Fruit fly (Drosophila melanogaster) whole organism, prepupa: ENCODE data around the gene ApepP.

Experiments used
- Blimp-1 ChIP-seq: fragments of 200-800 bp; sonication (Bioruptor generic); optimal IDR thresholded peaks from 3 replicates; lab custom pipeline; 2017; ENCODE audit warnings: missing biosample characterization, missing genetic modification characterization, mild to moderate bottlenecking, moderate library complexity, missing genetic modification reagents
- CG11762 ChIP-seq: fragments of 200-800 bp; sonication (Bioruptor generic); optimal IDR thresholded peaks from 3 replicates; lab custom pipeline; 2016; ENCODE audit warnings: missing biosample characterization, missing genetic modification characterization; ENCODE audit not compliant: insufficient read depth
- CG15336 ChIP-seq: fragments of 200-800 bp; sonication (Bioruptor generic); IDR thresholded peaks from 2 replicates; pipeline ENCODE4 v1.3.6; 2022; ENCODE audit warnings: missing biosample characterization, missing genetic modification characterization
- CG16779 ChIP-seq: fragments of 200-800 bp; sonication (Bioruptor generic); optimal IDR thresholded peaks from 3 replicates; lab custom pipeline; 2017; ENCODE audit warnings: missing biosample characterization, mild to moderate bottlenecking, missing genetic modification characterization
- CG8632 ChIP-seq: fragments of 200-800 bp; sonication (Bioruptor generic); optimal IDR thresholded peaks from 3 replicates; lab custom pipeline; 2016; ENCODE audit warnings: missing biosample characterization, missing genetic modification characterization
- CG9139 ChIP-seq: fragments of 200-800 bp; sonication (Bioruptor generic); optimal IDR thresholded peaks from 3 replicates; lab custom pipeline; 2017; ENCODE audit warnings: missing biosample characterization, mild to moderate bottlenecking, missing genetic modification characterization
- Gug ChIP-seq: fragments of 200-800 bp; sonication (Bioruptor generic); IDR thresholded peaks from 2 replicates; pipeline ENCODE4 v1.3.6; 2022; ENCODE audit warnings: missing biosample characterization, missing genetic modification characterization
- OdsH ChIP-seq: fragments of 200-800 bp; sonication (Bioruptor generic); optimal IDR thresholded peaks from 3 replicates; lab custom pipeline; 2016; ENCODE audit warnings: missing biosample characterization, missing genetic modification characterization
- Smox ChIP-seq: fragments of 200-800 bp; sonication (Bioruptor generic); optimal IDR thresholded peaks from 3 replicates; lab custom pipeline; 2016; ENCODE audit warnings: missing biosample characterization, missing genetic modification characterization

DNA sequence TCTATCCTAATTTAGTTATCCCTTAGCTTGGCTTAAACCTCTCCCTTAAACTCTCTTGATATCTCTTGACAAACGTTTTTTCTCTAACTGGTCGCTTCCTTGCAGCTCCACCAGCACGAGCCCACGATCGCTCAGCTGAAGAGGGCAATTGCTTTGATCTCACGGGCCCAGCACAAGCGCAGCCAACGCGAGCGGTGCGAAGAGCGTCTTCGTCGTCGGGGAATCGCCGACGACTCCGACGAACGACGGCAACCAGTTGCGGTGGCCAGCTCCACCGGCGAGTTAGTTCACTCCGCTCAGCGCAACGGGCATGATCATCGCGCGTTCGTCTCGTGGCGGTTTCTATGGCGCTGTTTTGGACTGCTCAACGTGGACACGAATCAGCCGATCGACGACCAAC is 29.3 kb downstream of the ApepP start:
- TF ChIP-seq CG16779 (tag; lab: Kevin White, UChicago) (no peak), Blimp-1 (GFP tag; lab: Kevin White, UChicago) (no peak), Smox (GFP tag; lab: Kevin White, UChicago) (no peak), OdsH (GFP tag; lab: Kevin White, UChicago) (no peak), CG9139 (GFP tag; lab: Kevin White, UChicago) (no peak), CG8632 (GFP tag; lab: Kevin White, UChicago) (no peak), CG11762 (GFP tag; lab: Kevin White, UChicago) (no peak), CG15336 (GFP tag; lab: Robert Waterston, UW) (peak; percentile 68), Gug (GFP tag; lab: Robert Waterston, UW) (no peak)
